Fruit fly (Drosophila melanogaster) whole organism, adult: ENCODE data around the gene CG12355.

Source experiments
- CG11617 ChIP-seq: fragments of 200-800 bp; sonication (Bioruptor generic); optimal IDR thresholded peaks from 2 replicates; lab custom pipeline; 2017; ENCODE audit warnings: mild to moderate bottlenecking, missing biosample characterization, missing genetic modification reagents, missing genetic modification characterization
- CG33017 ChIP-seq: fragments of 200-800 bp; sonication (Bioruptor generic); optimal IDR thresholded peaks from 2 replicates; lab custom pipeline; 2018; ENCODE audit warnings: missing biosample characterization, mild to moderate bottlenecking, missing genetic modification characterization, moderate library complexity
- cic ChIP-seq: fragments of 200-800 bp; sonication (Bioruptor generic); optimal IDR thresholded peaks from 2 replicates; lab custom pipeline; 2017; ENCODE audit warnings: missing biosample characterization, mild to moderate bottlenecking, missing genetic modification characterization, moderate library complexity

- TF ChIP-seq CG33017 (tag; lab: Kevin White, UChicago) (no peak), cic (GFP tag; lab: Kevin White, UChicago) (no peak), CG11617 (no peak)
These were observed 31.4 kb upstream of the CG12355 start, which contains the start of gene CG33985 for dm6 chr3L:15526712-15527111.
